Fruit fly (Drosophila melanogaster): Measurements from ENCODE around the gene Cip4.

Cip4 gene

dm6 chr3L:4380231-4380645, 16.3 kb upstream of the Cip4 start, which contains the start of gene DopEcR:
Gene DopEcR (minus strand): TSS chr3L:4380387.
- TF ChIP-seq woc (GFP tag; optimal IDR thresholded peaks at IDR 0.05) (no peak), Dfd (GFP tag; optimal IDR thresholded peaks at IDR 0.05) (no peak), Myc (optimal IDR thresholded peaks at IDR 0.05) (peak; percentile 12), Dif (GFP tag; optimal IDR thresholded peaks at IDR 0.05; ENCODE audit: partially characterized antibody) (no peak), jim (GFP tag; optimal IDR thresholded peaks at IDR 0.05) (no peak), sv (GFP tag; optimal IDR thresholded peaks at IDR 0.05) (peak; percentile 12), GATAd (GFP tag; optimal IDR thresholded peaks at IDR 0.05) (no peak), Hr83 (GFP tag; optimal IDR thresholded peaks at IDR 0.05; ENCODE audit: poor library complexity, severe bottlenecking) (no peak), Hr78 (GFP tag; optimal IDR thresholded peaks at IDR 0.05) (no peak), Rel (GFP tag; optimal IDR thresholded peaks at IDR 0.05) (no peak), Rel (tag; optimal IDR thresholded peaks at IDR 0.05) (no peak), brk (GFP tag; optimal IDR thresholded peaks at IDR 0.05) (no peak), lola (GFP tag; optimal IDR thresholded peaks at IDR 0.05) (no peak), N (GFP tag; optimal IDR thresholded peaks at IDR 0.05) (no peak), HLH106 (tag; optimal IDR thresholded peaks at IDR 0.05) (no peak), br (GFP tag; optimal IDR thresholded peaks at IDR 0.05) (no peak), CrebA (GFP tag; optimal IDR thresholded peaks at IDR 0.05; ENCODE audit: borderline replicate concordance) (no peak), rgr (GFP tag; optimal IDR thresholded peaks at IDR 0.05) (no peak)

dm6 chr3L:4378895-4379294, 15.0 kb upstream of the Cip4 start:
- TF ChIP-seq sv (GFP tag; optimal IDR thresholded peaks at IDR 0.05) (peak; percentile 24), foxo (GFP tag; optimal IDR thresholded peaks at IDR 0.05) (peak in 1 of 2 experiments; percentile 42), rgr (GFP tag; optimal IDR thresholded peaks at IDR 0.05) (peak; percentile 42), CG9705 (GFP tag; optimal IDR thresholded peaks at IDR 0.05) (no peak), Hr78 (GFP tag; optimal IDR thresholded peaks at IDR 0.05) (no peak), N (GFP tag; optimal IDR thresholded peaks at IDR 0.05) (no peak), CG32264 (GFP tag; optimal IDR thresholded peaks at IDR 0.05) (no peak), GATAd (GFP tag; optimal IDR thresholded peaks at IDR 0.05) (no peak), dmrt93B (GFP tag; optimal IDR thresholded peaks at IDR 0.05) (peak; percentile 11), psq (GFP tag; optimal IDR thresholded peaks at IDR 0.05) (peak; percentile 71), Abd-B (GFP tag; optimal IDR thresholded peaks at IDR 0.05) (no peak), OdsH (GFP tag; optimal IDR thresholded peaks at IDR 0.05) (peak; percentile 31), sage (GFP tag; optimal IDR thresholded peaks at IDR 0.05) (no peak), ey (GFP tag; optimal IDR thresholded peaks at IDR 0.05) (peak; percentile 47), pan (optimal IDR thresholded peaks at IDR 0.05) (no peak), tai (GFP tag; optimal IDR thresholded peaks at IDR 0.05) (no peak), fru (GFP tag; optimal IDR thresholded peaks at IDR 0.05) (peak; percentile 42), woc (GFP tag; optimal IDR thresholded peaks at IDR 0.05) (no peak), lola (GFP tag; optimal IDR thresholded peaks at IDR 0.05) (no peak), dl (GFP tag; optimal IDR thresholded peaks at IDR 0.05; ENCODE audit: insufficient read depth in 1 of 2, partially characterized antibody in 2 of 2) (no peak), br (GFP tag; optimal IDR thresholded peaks at IDR 0.05) (peak; percentile 9), h (GFP tag; optimal IDR thresholded peaks at IDR 0.05) (peak; percentile 62), Myc (optimal IDR thresholded peaks at IDR 0.05) (no peak), Dfd (GFP tag; optimal IDR thresholded peaks at IDR 0.05) (no peak), HLH106 (tag; optimal IDR thresholded peaks at IDR 0.05) (peak; percentile 45), usp (GFP tag; optimal IDR thresholded peaks at IDR 0.05) (no peak)

dm6 chr3L:4377496-4377895, 13.6 kb upstream of the Cip4 start:
- no peak for TF ChIP-seq Myc (optimal IDR thresholded peaks at IDR 0.05)
- TF ChIP-seq jim (GFP tag; optimal IDR thresholded peaks at IDR 0.05) = no peak
- TF ChIP-seq ey (GFP tag; optimal IDR thresholded peaks at IDR 0.05) = no peak
- TF ChIP-seq Vsx2 (GFP tag; optimal IDR thresholded peaks at IDR 0.05; ENCODE audit: partially characterized antibody) = no peak
- TF ChIP-seq Dfd (GFP tag; optimal IDR thresholded peaks at IDR 0.05) = no peak
- TF ChIP-seq CG32264 (GFP tag; optimal IDR thresholded peaks at IDR 0.05) = no peak
- TF ChIP-seq sage (GFP tag; optimal IDR thresholded peaks at IDR 0.05) = no peak
- no peak for TF ChIP-seq Dif (GFP tag; optimal IDR thresholded peaks at IDR 0.05; ENCODE audit: partially characterized antibody)
- TF ChIP-seq CrebA (GFP tag; optimal IDR thresholded peaks at IDR 0.05; ENCODE audit: borderline replicate concordance) = no peak
- TF ChIP-seq dl (GFP tag; optimal IDR thresholded peaks at IDR 0.05; ENCODE audit: insufficient read depth in 1 of 2, partially characterized antibody in 2 of 2) = no peak
- no peak for TF ChIP-seq lola (GFP tag; optimal IDR thresholded peaks at IDR 0.05)
- TF ChIP-seq Jra (GFP tag; optimal IDR thresholded peaks at IDR 0.05) = no peak
- TF ChIP-seq sv (GFP tag; optimal IDR thresholded peaks at IDR 0.05) = no peak
- TF ChIP-seq OdsH (GFP tag; optimal IDR thresholded peaks at IDR 0.05) = no peak
- TF ChIP-seq GATAd (GFP tag; optimal IDR thresholded peaks at IDR 0.05) = no peak
- TF ChIP-seq dmrt93B (GFP tag; optimal IDR thresholded peaks at IDR 0.05) = no peak

Measured in whole organism, wandering third instar larva.